Worm (Caenorhabditis elegans): ENCODE results near the gene gei-4.

DNA sequence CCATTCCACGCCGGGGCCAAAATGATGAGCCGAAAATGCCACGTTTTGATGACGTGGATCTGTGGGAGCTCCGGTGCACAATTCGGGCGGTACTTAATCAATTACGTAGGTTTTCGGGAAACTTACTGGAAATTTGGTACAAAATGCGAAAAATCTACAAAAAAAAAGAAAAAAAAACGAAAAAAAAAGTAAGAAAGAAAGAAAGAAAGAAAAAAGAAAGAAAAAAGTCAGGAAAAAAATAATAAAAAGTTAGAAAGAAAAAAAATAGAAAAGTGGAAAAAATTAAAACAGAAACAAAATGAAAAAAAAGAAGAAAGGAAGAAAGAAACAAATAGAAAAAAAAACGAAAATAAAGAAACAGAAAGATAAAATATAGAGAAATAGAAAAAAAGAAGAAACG is 41.7 kb downstream of the gei-4 start:
- no peak for TF ChIP-seq tbx-2 (tag; optimal IDR thresholded peaks at IDR 0.05)
- no peak for TF ChIP-seq nfya-1 (tag; optimal IDR thresholded peaks at IDR 0.05)
- no peak for TF ChIP-seq sox-4 (tag; optimal IDR thresholded peaks at IDR 0.05)
- TF ChIP-seq fax-1 (tag; optimal IDR thresholded peaks at IDR 0.05): no peak
- no peak for TF ChIP-seq pax-1 (tag; optimal IDR thresholded peaks at IDR 0.05)
- TF ChIP-seq ama-1 (optimal IDR thresholded peaks at IDR 0.05): no peak
- TF ChIP-seq hlh-30 (tag; optimal IDR thresholded peaks at IDR 0.05; ENCODE audit: insufficient read depth): no peak
- TF ChIP-seq ets-4 (tag; optimal IDR thresholded peaks at IDR 0.05): no peak
- no peak for TF ChIP-seq ceh-9 (tag; optimal IDR thresholded peaks at IDR 0.05)
- TF ChIP-seq unc-55 (GFP tag; optimal IDR thresholded peaks at IDR 0.05): no peak

Data from whole organism, late embryonic.